Fruit fly (Drosophila melanogaster) whole organism, prepupa: ENCODE data around the gene CG31279.

ENCODE experiments used
- Blimp-1 ChIP-seq: fragments of 200-800 bp; sonication (Bioruptor generic); optimal IDR thresholded peaks from 3 replicates; lab custom pipeline; 2017; ENCODE audit warnings: missing biosample characterization, missing genetic modification characterization, mild to moderate bottlenecking, moderate library complexity, missing genetic modification reagents
- CG11762 ChIP-seq: fragments of 200-800 bp; sonication (Bioruptor generic); optimal IDR thresholded peaks from 3 replicates; lab custom pipeline; 2016; ENCODE audit warnings: missing biosample characterization, missing genetic modification characterization; ENCODE audit not compliant: insufficient read depth
- CG11902 ChIP-seq: fragments of 200-800 bp; sonication (Bioruptor generic); optimal IDR thresholded peaks from 3 replicates; lab custom pipeline; 2016; ENCODE audit warnings: missing biosample characterization, missing genetic modification characterization
- CG1621 ChIP-seq: fragments of 200-800 bp; sonication (Bioruptor generic); optimal IDR thresholded peaks from 3 replicates; lab custom pipeline; 2018; ENCODE audit warnings: missing biosample characterization, mild to moderate bottlenecking, missing genetic modification characterization
- CG16779 ChIP-seq: fragments of 200-800 bp; sonication (Bioruptor generic); optimal IDR thresholded peaks from 3 replicates; lab custom pipeline; 2017; ENCODE audit warnings: missing biosample characterization, mild to moderate bottlenecking, missing genetic modification characterization
- CG3032 ChIP-seq: fragments of 200-800 bp; optimal IDR thresholded peaks from 2 replicates; lab custom pipeline; 2019; ENCODE audit warnings: missing biosample characterization, mild to moderate bottlenecking, missing genetic modification characterization, moderate library complexity
- CG31627 ChIP-seq: fragments of 200-800 bp; sonication (Bioruptor generic); optimal IDR thresholded peaks from 3 replicates; lab custom pipeline; 2016; ENCODE audit warnings: missing biosample characterization, missing genetic modification characterization
- CG32006 ChIP-seq: fragments of 200-800 bp; sonication (Bioruptor generic); optimal IDR thresholded peaks from 3 replicates; lab custom pipeline; 2017; ENCODE audit warnings: missing biosample characterization, mild to moderate bottlenecking, missing genetic modification characterization
- CG3919 ChIP-seq: fragments of 200-800 bp; sonication (Bioruptor generic); optimal IDR thresholded peaks from 3 replicates; lab custom pipeline; 2016; ENCODE audit warnings: missing biosample characterization, missing genetic modification characterization
- CG6163 ChIP-seq: fragments of 200-800 bp; sonication (Bioruptor generic); IDR thresholded peaks from 3 replicates; pipeline ENCODE4 v1.3.6; 2022; ENCODE audit warnings: missing biosample characterization, missing genetic modification characterization
- CG6792 ChIP-seq: fragments of 200-800 bp; sonication (Bioruptor generic); optimal IDR thresholded peaks from 3 replicates; lab custom pipeline; 2016; ENCODE audit warnings: missing biosample characterization, missing genetic modification characterization
- CG7368 ChIP-seq: fragments of 200-800 bp; sonication (Bioruptor generic); optimal IDR thresholded peaks from 3 replicates; lab custom pipeline; 2016; ENCODE audit warnings: missing biosample characterization, missing genetic modification characterization
- CG8632 ChIP-seq: fragments of 200-800 bp; sonication (Bioruptor generic); optimal IDR thresholded peaks from 3 replicates; lab custom pipeline; 2016; ENCODE audit warnings: missing biosample characterization, missing genetic modification characterization
- CG9139 ChIP-seq: fragments of 200-800 bp; sonication (Bioruptor generic); optimal IDR thresholded peaks from 3 replicates; lab custom pipeline; 2017; ENCODE audit warnings: missing biosample characterization, mild to moderate bottlenecking, missing genetic modification characterization
- Eip75B ChIP-seq: fragments of 200-800 bp; sonication (Bioruptor generic); optimal IDR thresholded peaks from 3 replicates; lab custom pipeline; 2016; ENCODE audit warnings: missing biosample characterization, missing genetic modification characterization
- Eip78C ChIP-seq: fragments of 200-800 bp; sonication (Bioruptor generic); peaks from one replicate; lab custom pipeline; 2016; ENCODE audit warnings: missing biosample characterization, missing genetic modification characterization
- Eip93F ChIP-seq: fragments of 200-800 bp; sonication (Bioruptor generic); optimal IDR thresholded peaks from 2 replicates; lab custom pipeline; 2016; ENCODE audit warnings: missing biosample characterization, mild to moderate bottlenecking, missing genetic modification characterization
- Gug ChIP-seq: fragments of 200-800 bp; sonication (Bioruptor generic); IDR thresholded peaks from 2 replicates; pipeline ENCODE4 v1.3.6; 2022; ENCODE audit warnings: missing biosample characterization, missing genetic modification characterization
- Hr39 ChIP-seq: fragments of 200-800 bp; sonication (Bioruptor generic); optimal IDR thresholded peaks from 2 replicates; lab custom pipeline; 2016; ENCODE audit warnings: missing biosample characterization, missing genetic modification characterization
- Hr4 ChIP-seq: fragments of 200-800 bp; sonication (Bioruptor generic); optimal IDR thresholded peaks from 3 replicates; lab custom pipeline; 2016; ENCODE audit warnings: missing biosample characterization, missing genetic modification characterization
- Met ChIP-seq: fragments of 200-800 bp; sonication (Bioruptor generic); optimal IDR thresholded peaks from 3 replicates; lab custom pipeline; 2016; ENCODE audit warnings: missing biosample characterization, missing genetic modification characterization
- Smox ChIP-seq: fragments of 200-800 bp; sonication (Bioruptor generic); optimal IDR thresholded peaks from 3 replicates; lab custom pipeline; 2016; ENCODE audit warnings: missing biosample characterization, missing genetic modification characterization
- Sox102F ChIP-seq: fragments of 200-800 bp; sonication (Bioruptor generic); optimal IDR thresholded peaks from 2 replicates; lab custom pipeline; 2016; ENCODE audit warnings: missing biosample characterization, mild to moderate bottlenecking, missing genetic modification characterization
- Sox14 ChIP-seq: fragments of 200-800 bp; sonication (Bioruptor generic); optimal IDR thresholded peaks from 3 replicates; lab custom pipeline; 2016; ENCODE audit warnings: missing biosample characterization, missing genetic modification characterization
- Sox15 ChIP-seq: fragments of 200-800 bp; sonication (Bioruptor generic); optimal IDR thresholded peaks from 3 replicates; lab custom pipeline; 2016; ENCODE audit warnings: missing biosample characterization, missing genetic modification characterization
- dsx ChIP-seq: fragments of 200-800 bp; optimal IDR thresholded peaks from 3 replicates; lab custom pipeline; 2019; ENCODE audit warnings: missing biosample characterization, mild to moderate bottlenecking, missing genetic modification characterization, moderate library complexity; ENCODE audit not compliant: poor library complexity, severe bottlenecking
- eg ChIP-seq: fragments of 200-800 bp; sonication (Bioruptor generic); IDR thresholded peaks from 3 replicates; pipeline ENCODE4 v1.3.6; 2022; ENCODE audit warnings: missing biosample characterization, missing genetic modification characterization
- esn ChIP-seq: fragments of 200-800 bp; sonication (Bioruptor generic); optimal IDR thresholded peaks from 2 replicates; lab custom pipeline; 2016; ENCODE audit warnings: missing biosample characterization, mild to moderate bottlenecking, missing genetic modification characterization, moderate library complexity
- fd59A ChIP-seq: fragments of 200-800 bp; sonication (Bioruptor generic); optimal IDR thresholded peaks from 2 replicates; lab custom pipeline; 2017; ENCODE audit warnings: missing biosample characterization, mild to moderate bottlenecking, missing genetic modification characterization, missing genetic modification reagents
- fkh ChIP-seq: fragments of 200-800 bp; sonication (Bioruptor generic); optimal IDR thresholded peaks from 3 replicates; lab custom pipeline; 2017; ENCODE audit warnings: missing biosample characterization, mild to moderate bottlenecking, missing genetic modification characterization, moderate library complexity
- salr ChIP-seq, 2 experiments: fragments of 200-800 bp; sonication (Bioruptor generic); optimal IDR thresholded peaks; 3 replicates each; lab custom pipeline; 2016 to 2018; ENCODE audit warnings: missing biosample characterization in 2 of 2, missing genetic modification characterization in 2 of 2, mild to moderate bottlenecking in 1 of 2
- svp ChIP-seq: fragments of 200-800 bp; sonication (Bioruptor generic); peaks from one replicate; lab custom pipeline; 2016; ENCODE audit warnings: missing biosample characterization, missing genetic modification characterization

The CG31279 gene

DNA sequence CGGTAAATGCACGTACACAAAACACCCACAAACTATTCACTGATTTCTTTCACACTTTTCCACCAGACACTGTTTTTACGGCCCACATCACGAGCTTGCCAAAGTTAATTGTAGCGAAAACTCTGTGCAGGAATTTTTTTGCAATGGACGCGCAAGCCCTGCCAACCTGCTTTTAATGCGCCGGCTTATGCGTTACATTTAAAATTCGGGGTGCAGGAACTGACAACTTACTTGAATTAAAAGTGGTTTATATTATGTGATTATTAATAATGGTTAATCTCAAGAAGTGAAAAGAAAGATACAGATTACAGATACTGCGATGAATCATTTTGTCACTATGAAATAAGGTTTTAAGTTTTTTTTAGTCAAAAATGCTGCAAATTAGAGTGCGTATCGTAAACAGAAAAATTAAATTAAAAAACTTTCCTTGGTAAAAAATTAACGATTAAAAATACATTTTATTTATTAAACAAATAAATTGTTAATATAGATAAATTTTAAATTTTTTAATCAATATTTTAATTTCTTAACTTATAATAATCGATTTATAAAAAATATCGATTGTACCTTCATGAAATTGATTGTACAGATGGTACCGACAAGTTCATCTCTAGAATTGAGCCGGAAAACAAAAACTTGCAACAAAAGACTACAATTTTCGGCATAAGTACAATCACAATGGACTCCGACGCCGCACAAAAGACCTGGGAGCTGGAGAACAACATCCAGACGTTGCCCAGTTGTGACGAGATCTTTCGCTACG lies 39.2 kb downstream of the CG31279 start, which contains the start of the genes CG42232 and CSN5:
TSS of gene CG42232 (minus strand) at position 163 of the 763 bp plus-strand sequence.
TSS of gene CSN5 (plus strand) at position 599 of the 763 bp plus-strand sequence.
- TF ChIP-seq Sox102F (GFP tag; lab: Kevin White, UChicago) (no peak), eg (GFP tag; lab: Robert Waterston, UW) (no peak; the same call in 2 of the 3 replicates), Hr4 (GFP tag; lab: Kevin White, UChicago) (no peak), Eip75B (GFP tag; lab: Kevin White, UChicago) (no peak), CG16779 (tag; lab: Kevin White, UChicago) (no peak), Sox15 (peak; percentile 54), CG31627 (GFP tag; lab: Kevin White, UChicago) (no peak), Sox14 (GFP tag; lab: Kevin White, UChicago) (no peak), CG32006 (GFP tag; lab: Kevin White, UChicago) (no peak), fkh (GFP tag; lab: Kevin White, UChicago) (no peak), Eip78C (GFP tag; lab: Kevin White, UChicago) (no peak), Gug (GFP tag; lab: Robert Waterston, UW) (no peak), CG6163 (GFP tag; lab: Robert Waterston, UW) (peak; percentile 35; the same call in 1 of the 3 replicates), Hr39 (no peak), dsx (no peak), salr (GFP tag; optimal IDR thresholded peaks at IDR 0.05; lab: Kevin White, UChicago) (no peak), CG7368 (no peak), CG11762 (peak; percentile 3), CG6792 (GFP tag; lab: Kevin White, UChicago) (peak; percentile 57), fd59A (GFP tag; lab: Kevin White, UChicago) (no peak), CG9139 (GFP tag; lab: Kevin White, UChicago) (no peak), Blimp-1 (GFP tag; lab: Kevin White, UChicago) (no peak), CG3919 (GFP tag; lab: Kevin White, UChicago) (no peak), Smox (GFP tag; lab: Kevin White, UChicago) (no peak), CG11902 (GFP tag; lab: Kevin White, UChicago) (peak; percentile 18), Eip93F (GFP tag; lab: Kevin White, UChicago) (no peak), CG1621 (tag; lab: Kevin White, UChicago) (no peak)

- no peak for TF ChIP-seq CG3919 (GFP tag; lab: Kevin White, UChicago)
- no peak for TF ChIP-seq CG8632 (GFP tag; lab: Kevin White, UChicago)
- TF ChIP-seq eg (GFP tag; lab: Robert Waterston, UW) = no peak
These were observed 41.8 kb downstream of the CG31279 start, which contains the start of gene Gyc89Da for dm6 chr3R:16472301-16472700. Gene Gyc89Da, plus strand, starts transcription at chr3R:16472601.

dm6 chr3R:16476472-16476871 lies 46.0 kb downstream of the CG31279 start:
- TF ChIP-seq Eip78C (GFP tag; lab: Kevin White, UChicago) = peak; percentile 75
- TF ChIP-seq eg (GFP tag; lab: Robert Waterston, UW) = no peak
- no peak for TF ChIP-seq Blimp-1 (GFP tag; lab: Kevin White, UChicago)

DNA sequence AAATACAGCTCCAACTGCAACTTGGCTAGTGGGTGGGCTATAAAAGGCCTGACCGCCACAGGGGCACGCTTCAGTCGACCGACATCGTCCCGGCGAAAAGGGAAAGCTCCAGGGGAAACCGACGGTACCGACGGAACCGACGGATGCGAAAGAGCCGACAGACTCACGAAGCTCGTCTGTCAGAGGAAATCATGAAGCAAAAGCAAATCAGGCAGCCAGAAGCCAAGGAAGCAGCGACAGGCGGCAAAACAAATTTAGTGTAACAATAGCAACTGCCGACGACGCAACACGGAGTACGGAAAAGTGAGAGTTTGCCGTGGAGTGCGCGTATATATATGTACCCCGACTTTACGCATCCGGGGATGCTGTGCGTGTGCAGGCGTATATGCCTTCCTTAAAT lies 46.6 kb downstream of the CG31279 start, which contains the start of gene Gyc89Db:
TSS of gene Gyc89Db (plus strand) at position 78 of the 400 bp plus-strand sequence.
- TF ChIP-seq eg (GFP tag; lab: Robert Waterston, UW) = no peak
- TF ChIP-seq CG3032 (tag; lab: Kevin White, UChicago) = no peak
- no peak for TF ChIP-seq CG6792 (GFP tag; lab: Kevin White, UChicago)
- no peak for TF ChIP-seq Eip93F (GFP tag; lab: Kevin White, UChicago)
- no peak for TF ChIP-seq svp (GFP tag; lab: Kevin White, UChicago)
- no peak for TF ChIP-seq Met (GFP tag; lab: Kevin White, UChicago)
- TF ChIP-seq esn (GFP tag; lab: Kevin White, UChicago) = no peak
- TF ChIP-seq, all 60 proteins: peak for 0
